Worm (Caenorhabditis elegans) whole organism, L3 larva: ENCODE results near the gene F10C2.5.

Experiments
- ama-1 ChIP-seq: fragments of 150-350 bp; optimal IDR thresholded peaks from 2 replicates; lab custom pipeline; 2018
- ceh-28 ChIP-seq: fragments of 150-350 bp; optimal IDR thresholded peaks from 2 replicates; lab custom pipeline; 2014; ENCODE audit warnings: missing biosample characterization, missing genetic modification reagents, missing genetic modification characterization
- elt-3 ChIP-seq, 3 experiments: fragments of 150-350 bp in 1 of 3; sonication (generic microtip) in 2 of 3; optimal IDR thresholded peaks; 2 replicates in 2 of 3; 4 replicates in 1 of 3; lab custom pipeline; 2014 to 2017; ENCODE audit warnings: missing biosample characterization in 3 of 3, missing genetic modification characterization in 3 of 3
- nhr-77 ChIP-seq: fragments of 150-350 bp; optimal IDR thresholded peaks from 2 replicates; lab custom pipeline; 2014; ENCODE audit warnings: missing biosample characterization, missing genetic modification characterization
- pqm-1 ChIP-seq: fragments of 150-350 bp; optimal IDR thresholded peaks from 2 replicates; lab custom pipeline; 2017; ENCODE audit warnings: missing biosample characterization, missing genetic modification characterization, inconsistent platforms
- skn-1 ChIP-seq: fragments of 150-350 bp; optimal IDR thresholded peaks from 2 replicates; lab custom pipeline; 2014; ENCODE audit warnings: missing biosample characterization, missing genetic modification characterization
- unc-62 ChIP-seq: fragments of 150-350 bp; sonication (generic microtip); optimal IDR thresholded peaks from 4 replicates; lab custom pipeline; 2014; ENCODE audit warnings: missing biosample characterization, missing genetic modification reagents, missing genetic modification characterization

- TF ChIP-seq elt-3 (tag; optimal IDR thresholded peaks at IDR 0.05; lab: Kevin White, UChicago) = peak; percentile 54 to 91 (median 58)
- no peak for TF ChIP-seq unc-62 (GFP tag; lab: Kevin White, UChicago)
- no peak for TF ChIP-seq nhr-77 (tag; lab: Kevin White, UChicago)
- peak; percentile 11 for TF ChIP-seq ceh-28 (tag; lab: Kevin White, UChicago)
- no peak for TF ChIP-seq ama-1
- TF ChIP-seq skn-1 (tag; lab: Kevin White, UChicago) = no peak
- peak; percentile 48 for TF ChIP-seq pqm-1 (tag; lab: Kevin White, UChicago)
These were observed 40.8 kb downstream of the F10C2.5 start for ce11 chrV:12085867-12086634.
